Fruit fly (Drosophila melanogaster) whole organism, embryonic: ENCODE measurements around the gene Svil.

Experiments used
- Adf1 ChIP-seq: fragments of 200-800 bp; sonication (Bioruptor generic); IDR thresholded peaks from 2 replicates; pipeline ENCODE4 v1.3.6; 2022; ENCODE audit warnings: missing biosample characterization, missing genetic modification characterization
- CG11560 ChIP-seq: fragments of 200-800 bp; sonication (Bioruptor generic); IDR thresholded peaks from 3 replicates; pipeline ENCODE4 v1.3.6; 2022; ENCODE audit warnings: missing biosample characterization, missing genetic modification characterization
- CG11695 ChIP-seq: fragments of 200-800 bp; sonication (Bioruptor generic); IDR thresholded peaks from 3 replicates; pipeline ENCODE4 v1.3.6; 2022; ENCODE audit warnings: missing biosample characterization, missing genetic modification characterization
- CG13775 ChIP-seq: fragments of 200-800 bp; sonication (Bioruptor generic); optimal IDR thresholded peaks from 3 replicates; lab custom pipeline; 2017; ENCODE audit warnings: missing biosample characterization, mild to moderate bottlenecking, missing genetic modification characterization
- CG13894 ChIP-seq: fragments of 200-800 bp; sonication (Bioruptor generic); optimal IDR thresholded peaks from 3 replicates; lab custom pipeline; 2018; ENCODE audit warnings: missing biosample characterization, mild to moderate bottlenecking, missing genetic modification characterization, moderate library complexity
- CG14441 ChIP-seq: fragments of 200-800 bp; sonication (Bioruptor generic); IDR thresholded peaks from 2 replicates; pipeline ENCODE4 v1.3.6; 2022; ENCODE audit warnings: missing biosample characterization, missing genetic modification characterization
- CG16779 ChIP-seq: fragments of 200-800 bp; sonication (Bioruptor generic); IDR thresholded peaks from 2 replicates; pipeline ENCODE4 v1.3.6; 2022; ENCODE audit warnings: missing biosample characterization, missing genetic modification characterization
- CG17359 ChIP-seq: fragments of 200-800 bp; sonication (Bioruptor generic); optimal IDR thresholded peaks from 3 replicates; lab custom pipeline; 2018; ENCODE audit warnings: missing biosample characterization, mild to moderate bottlenecking, missing genetic modification characterization, moderate library complexity
- CG1792 ChIP-seq: fragments of 200-800 bp; sonication (Bioruptor generic); optimal IDR thresholded peaks from 2 replicates; lab custom pipeline; 2016; ENCODE audit warnings: missing biosample characterization, missing genetic modification characterization
- CG18011 ChIP-seq: fragments of 200-800 bp; sonication (Bioruptor generic); optimal IDR thresholded peaks from 2 replicates; lab custom pipeline; 2017; ENCODE audit warnings: missing biosample characterization, missing genetic modification characterization, mild to moderate bottlenecking, moderate library complexity, missing genotype
- CG30403 ChIP-seq: fragments of 200-800 bp; sonication (Bioruptor generic); optimal IDR thresholded peaks from 3 replicates; lab custom pipeline; 2016; ENCODE audit warnings: missing biosample characterization, missing genetic modification characterization
- CG4282 ChIP-seq: fragments of 200-800 bp; sonication (Bioruptor generic); optimal IDR thresholded peaks from 2 replicates; lab custom pipeline; 2016; ENCODE audit warnings: missing biosample characterization, missing genetic modification characterization
- CG4707 ChIP-seq: fragments of 200-800 bp; sonication (Bioruptor generic); optimal IDR thresholded peaks from 2 replicates; lab custom pipeline; 2018; ENCODE audit warnings: missing biosample characterization, mild to moderate bottlenecking, missing genetic modification characterization, moderate library complexity
- CG5180 ChIP-seq: fragments of 200-800 bp; sonication (Bioruptor generic); optimal IDR thresholded peaks from 3 replicates; lab custom pipeline; 2017; ENCODE audit warnings: missing biosample characterization, missing genetic modification characterization, mild to moderate bottlenecking, moderate library complexity, missing genetic modification reagents
- CG6272 ChIP-seq: fragments of 200-800 bp; sonication (Bioruptor generic); IDR thresholded peaks from 2 replicates; pipeline ENCODE4 v1.3.6; 2022; ENCODE audit warnings: missing biosample characterization, missing genetic modification characterization
- CG6689 ChIP-seq: fragments of 200-800 bp; sonication (Bioruptor generic); IDR thresholded peaks from 2 replicates; pipeline ENCODE4 v1.3.6; 2022; ENCODE audit warnings: missing biosample characterization, missing genetic modification characterization
- CG7745 ChIP-seq: fragments of 200-800 bp; sonication (Bioruptor generic); optimal IDR thresholded peaks from 2 replicates; lab custom pipeline; 2018; ENCODE audit warnings: missing biosample characterization, mild to moderate bottlenecking, missing genetic modification characterization, moderate library complexity
- CG7987 ChIP-seq: fragments of 200-800 bp; sonication (Bioruptor generic); optimal IDR thresholded peaks from 2 replicates; lab custom pipeline; 2018; ENCODE audit warnings: missing biosample characterization, mild to moderate bottlenecking, missing genetic modification characterization, moderate library complexity
- CG8944 ChIP-seq: fragments of 200-800 bp; sonication (Bioruptor generic); optimal IDR thresholded peaks from 3 replicates; lab custom pipeline; 2016; ENCODE audit warnings: missing biosample characterization, missing genetic modification characterization
- CG9437 ChIP-seq: fragments of 200-800 bp; sonication (Bioruptor generic); optimal IDR thresholded peaks from 2 replicates; lab custom pipeline; 2018; ENCODE audit warnings: missing biosample characterization, mild to moderate bottlenecking, missing genetic modification characterization
- E2f1 ChIP-seq: fragments of 200-800 bp; sonication (Bioruptor generic); IDR thresholded peaks from 2 replicates; pipeline ENCODE4 v1.3.6; 2022; ENCODE audit warnings: missing biosample characterization, missing genetic modification characterization
- Ets65A ChIP-seq: fragments of 200-800 bp; sonication (Bioruptor generic); peaks from one replicate; lab custom pipeline; 2016; ENCODE audit warnings: missing biosample characterization, missing genetic modification characterization
- Fer2 ChIP-seq: fragments of 200-800 bp; sonication (Bioruptor generic); optimal IDR thresholded peaks from 2 replicates; lab custom pipeline; 2018; ENCODE audit warnings: missing biosample characterization, mild to moderate bottlenecking, missing genetic modification characterization, moderate library complexity
- MBD-R2 ChIP-seq: fragments of 200-800 bp; sonication (Bioruptor generic); IDR thresholded peaks from 2 replicates; pipeline ENCODE4 v1.3.6; 2022; ENCODE audit warnings: missing biosample characterization, missing genetic modification characterization
- MESR4 ChIP-seq: fragments of 200-800 bp; sonication (Bioruptor generic); optimal IDR thresholded peaks from 2 replicates; lab custom pipeline; 2018; ENCODE audit warnings: missing biosample characterization, mild to moderate bottlenecking, missing genetic modification characterization, moderate library complexity
- MTF-1 ChIP-seq: fragments of 200-800 bp; sonication (Bioruptor generic); optimal IDR thresholded peaks from 2 replicates; lab custom pipeline; 2018; ENCODE audit warnings: missing biosample characterization, mild to moderate bottlenecking, missing genetic modification characterization, borderline replicate concordance
- Mrtf ChIP-seq: fragments of 200-800 bp; sonication (Bioruptor generic); IDR thresholded peaks from 3 replicates; pipeline ENCODE4 v1.3.6; 2022; ENCODE audit warnings: missing biosample characterization, missing genetic modification characterization
- Myb ChIP-seq: fragments of 200-800 bp; sonication (Bioruptor generic); optimal IDR thresholded peaks from 2 replicates; lab custom pipeline; 2016; ENCODE audit warnings: missing biosample characterization, missing genetic modification characterization
- Ravus ChIP-seq: fragments of 200-800 bp; sonication (Bioruptor generic); IDR thresholded peaks from 2 replicates; pipeline ENCODE4 v1.3.6; 2022; ENCODE audit warnings: missing biosample characterization, missing genetic modification characterization
- TFAM ChIP-seq: fragments of 200-800 bp; sonication (Bioruptor generic); optimal IDR thresholded peaks from 2 replicates; lab custom pipeline; 2017; ENCODE audit warnings: missing biosample characterization, missing genetic modification characterization, inconsistent platforms
- Xbp1 ChIP-seq: fragments of 200-800 bp; sonication (Bioruptor generic); optimal IDR thresholded peaks from 3 replicates; lab custom pipeline; 2016; ENCODE audit warnings: missing biosample characterization, mild to moderate bottlenecking, missing genetic modification characterization
- chn ChIP-seq: fragments of 200-800 bp; sonication (Bioruptor generic); optimal IDR thresholded peaks from 2 replicates; lab custom pipeline; 2016; ENCODE audit warnings: missing biosample characterization, missing genetic modification characterization
- cwo ChIP-seq: fragments of 200-800 bp; sonication (Bioruptor generic); optimal IDR thresholded peaks from 3 replicates; lab custom pipeline; 2017; ENCODE audit warnings: missing biosample characterization, missing genetic modification characterization, mild to moderate bottlenecking, moderate library complexity, missing genetic modification reagents
- dmrt99B ChIP-seq: fragments of 200-800 bp; sonication (Bioruptor generic); optimal IDR thresholded peaks from 2 replicates; lab custom pipeline; 2018; ENCODE audit warnings: missing biosample characterization, mild to moderate bottlenecking, missing genetic modification characterization, moderate library complexity
- fd102C ChIP-seq: fragments of 200-800 bp; sonication (Bioruptor generic); optimal IDR thresholded peaks from 2 replicates; lab custom pipeline; 2018; ENCODE audit warnings: missing biosample characterization, mild to moderate bottlenecking, missing genetic modification characterization, moderate library complexity
- gfzf ChIP-seq: fragments of 200-800 bp; sonication (Bioruptor generic); optimal IDR thresholded peaks from 2 replicates; lab custom pipeline; 2016; ENCODE audit warnings: missing biosample characterization, mild to moderate bottlenecking, missing genetic modification characterization, moderate library complexity
- kah ChIP-seq: fragments of 200-800 bp; sonication (Bioruptor generic); optimal IDR thresholded peaks from 2 replicates; lab custom pipeline; 2018; ENCODE audit warnings: missing biosample characterization, mild to moderate bottlenecking, missing genetic modification characterization
- kni ChIP-seq: fragments of 200-800 bp; sonication (Bioruptor generic); optimal IDR thresholded peaks from 3 replicates; lab custom pipeline; 2017; ENCODE audit warnings: mild to moderate bottlenecking, missing biosample characterization, missing genetic modification reagents, missing genetic modification characterization
- lola ChIP-seq, 3 experiments: fragments of >200 bp in 2 of 3; fragments of 200-800 bp in 1 of 3; sonication (Bioruptor generic) in 1 of 3; optimal IDR thresholded peaks; 2 replicates each; lab custom pipeline; 2017 to 2019; ENCODE audit warnings: missing biosample characterization in 3 of 3, missing genetic modification characterization in 3 of 3, mild to moderate bottlenecking in 1 of 3, moderate library complexity in 1 of 3
- nerfin-1 ChIP-seq: fragments of 200-800 bp; sonication (Bioruptor generic); optimal IDR thresholded peaks from 3 replicates; lab custom pipeline; 2019; ENCODE audit warnings: missing biosample characterization, mild to moderate bottlenecking, missing genetic modification characterization, moderate library complexity
- oc ChIP-seq: fragments of 200-800 bp; sonication (Bioruptor generic); optimal IDR thresholded peaks from 2 replicates; lab custom pipeline; 2018; ENCODE audit warnings: missing biosample characterization, mild to moderate bottlenecking, missing genetic modification characterization, moderate library complexity
- p53 ChIP-seq: fragments of 200-800 bp; sonication (Bioruptor generic); optimal IDR thresholded peaks from 2 replicates; lab custom pipeline; 2016; ENCODE audit warnings: missing biosample characterization, missing genetic modification characterization
- pb ChIP-seq: fragments of 200-800 bp; sonication (Bioruptor generic); optimal IDR thresholded peaks from 3 replicates; lab custom pipeline; 2016; ENCODE audit warnings: missing biosample characterization, missing genetic modification characterization
- peb ChIP-seq: fragments of 200-800 bp; sonication (Bioruptor generic); IDR thresholded peaks from 2 replicates; pipeline ENCODE4 v1.3.6; 2022; ENCODE audit warnings: missing biosample characterization, missing genetic modification characterization
- ro ChIP-seq: fragments of 200-800 bp; sonication (Bioruptor generic); IDR thresholded peaks from 2 replicates; pipeline ENCODE4 v1.3.6; 2022; ENCODE audit warnings: missing biosample characterization, missing genetic modification characterization
- sna ChIP-seq: fragments of 200-800 bp; sonication (Bioruptor generic); IDR thresholded peaks from 2 replicates; pipeline ENCODE4 v1.3.6; 2022; ENCODE audit warnings: missing biosample characterization, missing genetic modification characterization; ENCODE audit not compliant: partially characterized antibody
- sob ChIP-seq: fragments of 200-800 bp; sonication (Bioruptor generic); IDR thresholded peaks from 2 replicates; pipeline ENCODE4 v1.3.6; 2022; ENCODE audit warnings: missing biosample characterization, missing genetic modification characterization
- unc-4 ChIP-seq: fragments of 200-800 bp; sonication (Bioruptor generic); IDR thresholded peaks from 2 replicates; pipeline ENCODE4 v1.3.6; 2022; ENCODE audit warnings: missing biosample characterization, missing genetic modification characterization; ENCODE audit not compliant: partially characterized antibody
- yki ChIP-seq: fragments of >200 bp; optimal IDR thresholded peaks from 3 replicates; lab custom pipeline; 2018
- zf30C ChIP-seq: fragments of 200-800 bp; sonication (Bioruptor generic); optimal IDR thresholded peaks from 3 replicates; lab custom pipeline; 2018; ENCODE audit warnings: missing biosample characterization, mild to moderate bottlenecking, missing genetic modification characterization
- zfh1 ChIP-seq: fragments of 200-800 bp; sonication (Bioruptor generic); IDR thresholded peaks from 3 replicates; pipeline ENCODE4 v1.3.6; 2022; ENCODE audit warnings: missing biosample characterization, missing genetic modification characterization

Svil gene

DNA sequence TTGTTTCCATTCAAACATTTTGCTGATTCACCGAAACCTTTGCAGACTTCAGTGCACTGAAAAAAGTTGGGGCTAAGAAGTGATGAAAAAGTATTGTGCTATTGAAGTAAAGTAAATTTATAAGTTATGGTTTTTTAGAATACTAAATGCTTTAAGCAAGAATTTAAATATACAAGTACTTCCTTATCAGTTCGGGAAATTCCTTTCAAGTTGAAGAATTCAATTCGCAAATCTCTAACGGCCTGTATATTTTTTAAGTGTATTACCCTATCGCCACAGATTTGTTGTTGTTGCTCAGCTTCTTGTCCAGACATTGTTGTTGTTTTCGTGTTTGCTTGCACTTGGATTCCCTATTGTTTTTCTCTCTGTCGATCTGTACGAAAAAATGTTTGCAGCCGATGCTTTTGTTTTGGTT lies 90.0 kb downstream of the Svil start (continued):
- no peak for TF ChIP-seq gfzf (GFP tag; lab: Kevin White, UChicago)
- peak; percentile 13 for TF ChIP-seq Myb (GFP tag; lab: Kevin White, UChicago)
- TF ChIP-seq CG11695, result peak; percentile 68; the same call in 2 of the 3 replicates
- peak; percentile 55 for TF ChIP-seq CG1792 (GFP tag; lab: Kevin White, UChicago)
- peak; percentile 61 for TF ChIP-seq CG9437 (GFP tag; lab: Kevin White, UChicago)
- peak; percentile 20 for TF ChIP-seq fd102C (GFP tag; lab: Kevin White, UChicago)
- peak; percentile 88 for TF ChIP-seq sob (GFP tag; lab: Robert Waterston, UW)
- no peak for TF ChIP-seq CG7987 (GFP tag; lab: Kevin White, UChicago)
- peak; percentile 62 for TF ChIP-seq CG13775
- peak; percentile 82 for TF ChIP-seq zf30C (GFP tag; lab: Kevin White, UChicago)
- TF ChIP-seq dmrt99B (tag; lab: Kevin White, UChicago), result peak; percentile 92
- TF ChIP-seq Mrtf, result peak; percentile 80
- no peak for TF ChIP-seq p53 (GFP tag; lab: Kevin White, UChicago)
- TF ChIP-seq CG18011 (GFP tag; lab: Kevin White, UChicago), result no peak
- TF ChIP-seq CG4707 (GFP tag; lab: Kevin White, UChicago), result no peak
- TF ChIP-seq CG11560 (tag; lab: Robert Waterston, UW), result no peak
- TF ChIP-seq Ravus, result no peak
- TF ChIP-seq pb (GFP tag; lab: Kevin White, UChicago), result peak; percentile 43
- no peak for TF ChIP-seq CG16779 (GFP tag; lab: Robert Waterston, UW)
- TF ChIP-seq CG17359, result peak; percentile 86
- TF ChIP-seq CG13894 (tag; lab: Kevin White, UChicago), result no peak
- no peak for TF ChIP-seq TFAM (GFP tag; lab: Kevin White, UChicago)
- TF ChIP-seq Ets65A (GFP tag; lab: Kevin White, UChicago), result peak; percentile 92
- peak; percentile 69 for TF ChIP-seq Xbp1 (GFP tag; lab: Kevin White, UChicago)
- peak; percentile 74 for TF ChIP-seq CG30403 (GFP tag; lab: Kevin White, UChicago)
- TF ChIP-seq nerfin-1 (tag; lab: Kevin White, UChicago), result peak; percentile 76
- peak; percentile 41 for TF ChIP-seq chn (GFP tag; lab: Kevin White, UChicago)
- no peak for TF ChIP-seq Fer2 (tag; lab: Kevin White, UChicago)
- peak; percentile 45 for TF ChIP-seq MTF-1
- peak; percentile 61 for TF ChIP-seq zfh1
- TF ChIP-seq CG7745 (tag; lab: Kevin White, UChicago), result no peak
- peak; percentile 76 for TF ChIP-seq E2f1 (GFP tag; lab: Robert Waterston, UW)
- TF ChIP-seq kni (GFP tag; lab: Kevin White, UChicago), result no peak
- peak; percentile 68 for TF ChIP-seq kah (GFP tag; lab: Kevin White, UChicago)
- TF ChIP-seq CG6272 (GFP tag; lab: Robert Waterston, UW), result no peak; the same call in 1 of the 2 replicates
- TF ChIP-seq Adf1, result no peak
- 0 out of 2 replicates have a peak, but pooled peaks have one; percentile 11 for TF ChIP-seq peb (GFP tag; lab: Robert Waterston, UW)
- TF ChIP-seq cwo (GFP tag; lab: Kevin White, UChicago), result peak; percentile 65
- TF ChIP-seq MBD-R2 (GFP tag; lab: Robert Waterston, UW), result no peak
- TF ChIP-seq CG5180, result peak; percentile 54
- peak; percentile 51 for TF ChIP-seq oc (tag; lab: Kevin White, UChicago)
- no peak for TF ChIP-seq yki
- no peak for TF ChIP-seq ro (GFP tag; lab: Robert Waterston, UW)
- peak; percentile 43 for TF ChIP-seq CG8944 (GFP tag; lab: Kevin White, UChicago)
- peak; percentile 88 for TF ChIP-seq CG6689
- peak in 1 of 3 experiments; percentile 73 for TF ChIP-seq lola (GFP tag; optimal IDR thresholded peaks at IDR 0.05; lab: Kevin White, UChicago)
- peak; percentile 71 for TF ChIP-seq CG14441 (GFP tag; lab: Robert Waterston, UW)
- no peak for TF ChIP-seq CG4282 (GFP tag; lab: Kevin White, UChicago)
- no peak for TF ChIP-seq sna
- TF ChIP-seq MESR4, result no peak
- TF ChIP-seq unc-4 (GFP tag; lab: Robert Waterston, UW), result no peak
